Fruit fly (Drosophila melanogaster) whole organism, embryonic: ENCODE measurements around the gene CG7272.

Experiments used
- B-H2 ChIP-seq: fragments of 200-800 bp; sonication (Bioruptor generic); optimal IDR thresholded peaks from 2 replicates; lab custom pipeline; 2018; ENCODE audit warnings: missing biosample characterization, mild to moderate bottlenecking, missing genetic modification characterization
- Bgb ChIP-seq: fragments of 200-800 bp; sonication (Bioruptor generic); IDR thresholded peaks from 2 replicates; pipeline ENCODE4 v1.3.6; 2022; ENCODE audit warnings: missing biosample characterization, missing genetic modification characterization; ENCODE audit not compliant: partially characterized antibody
- BtbVII ChIP-seq: fragments of 200-800 bp; sonication (Bioruptor generic); optimal IDR thresholded peaks from 3 replicates; lab custom pipeline; 2017; ENCODE audit warnings: missing biosample characterization, mild to moderate bottlenecking, missing genetic modification characterization
- CG10366 ChIP-seq: fragments of 200-800 bp; sonication (Bioruptor generic); IDR thresholded peaks from 2 replicates; pipeline ENCODE4 v1.3.6; 2022; ENCODE audit warnings: missing biosample characterization, missing genetic modification characterization
- CG1233 ChIP-seq: fragments of 200-800 bp; sonication (Bioruptor generic); optimal IDR thresholded peaks from 4 replicates; lab custom pipeline; 2018; ENCODE audit warnings: missing biosample characterization, mild to moderate bottlenecking, missing genetic modification characterization
- CG13624 ChIP-seq: fragments of 200-800 bp; sonication (Bioruptor generic); optimal IDR thresholded peaks from 2 replicates; lab custom pipeline; 2016; ENCODE audit warnings: missing biosample characterization, missing genetic modification characterization
- CG14860 ChIP-seq: fragments of 200-800 bp; sonication (Bioruptor generic); IDR thresholded peaks from 3 replicates; pipeline ENCODE4 v1.3.6; 2022; ENCODE audit warnings: missing biosample characterization, missing genetic modification characterization; ENCODE audit not compliant: partially characterized antibody
- CG16863 ChIP-seq: fragments of 200-800 bp; sonication (Bioruptor generic); optimal IDR thresholded peaks from 3 replicates; lab custom pipeline; 2016; ENCODE audit warnings: missing biosample characterization, missing genetic modification characterization
- CG4617 ChIP-seq: fragments of 200-800 bp; sonication (Bioruptor generic); optimal IDR thresholded peaks from 3 replicates; lab custom pipeline; 2016; ENCODE audit warnings: missing biosample characterization, missing genetic modification characterization, borderline replicate concordance
- CG4854 ChIP-seq: fragments of 200-800 bp; sonication (Bioruptor generic); optimal IDR thresholded peaks from 2 replicates; lab custom pipeline; 2016; ENCODE audit warnings: missing biosample characterization, missing genetic modification characterization, inconsistent platforms
- CG5180 ChIP-seq: fragments of 200-800 bp; sonication (Bioruptor generic); optimal IDR thresholded peaks from 3 replicates; lab custom pipeline; 2017; ENCODE audit warnings: missing biosample characterization, missing genetic modification characterization, mild to moderate bottlenecking, moderate library complexity, missing genetic modification reagents
- CG7987 ChIP-seq: fragments of 200-800 bp; sonication (Bioruptor generic); optimal IDR thresholded peaks from 2 replicates; lab custom pipeline; 2018; ENCODE audit warnings: missing biosample characterization, mild to moderate bottlenecking, missing genetic modification characterization, moderate library complexity
- CG8089 ChIP-seq: fragments of 200-800 bp; sonication (Bioruptor generic); optimal IDR thresholded peaks from 3 replicates; lab custom pipeline; 2016; ENCODE audit warnings: missing biosample characterization, missing genetic modification characterization
- CG8388 ChIP-seq: fragments of 200-800 bp; sonication (Bioruptor generic); optimal IDR thresholded peaks from 2 replicates; lab custom pipeline; 2019; ENCODE audit warnings: missing biosample characterization, mild to moderate bottlenecking, missing genetic modification characterization, moderate library complexity
- CG8765 ChIP-seq: fragments of 200-800 bp; sonication (Bioruptor generic); IDR thresholded peaks from 2 replicates; pipeline ENCODE4 v1.3.6; 2022; ENCODE audit warnings: missing biosample characterization, missing genetic modification characterization
- ERR ChIP-seq: fragments of 200-800 bp; sonication (Bioruptor generic); optimal IDR thresholded peaks from 2 replicates; lab custom pipeline; 2016; ENCODE audit warnings: missing biosample characterization, missing genetic modification characterization
- HmgZ ChIP-seq: fragments of 200-800 bp; sonication (Bioruptor generic); optimal IDR thresholded peaks from 2 replicates; lab custom pipeline; 2018; ENCODE audit warnings: missing biosample characterization, mild to moderate bottlenecking, missing genetic modification characterization
- Max ChIP-seq: fragments of 200-800 bp; sonication (Bioruptor generic); optimal IDR thresholded peaks from 2 replicates; lab custom pipeline; 2016; ENCODE audit warnings: missing biosample characterization, mild to moderate bottlenecking, missing genetic modification characterization
- Mes4 ChIP-seq: fragments of 200-800 bp; sonication (Bioruptor generic); optimal IDR thresholded peaks from 2 replicates; lab custom pipeline; 2016; ENCODE audit warnings: missing biosample characterization, missing genetic modification characterization
- Oli ChIP-seq: fragments of 200-800 bp; sonication (Bioruptor generic); optimal IDR thresholded peaks from 2 replicates; lab custom pipeline; 2018; ENCODE audit warnings: missing biosample characterization, mild to moderate bottlenecking, missing genetic modification characterization, moderate library complexity
- Poxn ChIP-seq: fragments of 200-800 bp; sonication (Bioruptor generic); IDR thresholded peaks from 2 replicates; pipeline ENCODE4 v1.3.6; 2022; ENCODE audit warnings: missing biosample characterization, missing genetic modification characterization
- ara ChIP-seq: fragments of 200-800 bp; sonication (Bioruptor generic); IDR thresholded peaks from 2 replicates; pipeline ENCODE4 v1.3.6; 2022; ENCODE audit warnings: missing biosample characterization, missing genetic modification characterization
- ase ChIP-seq: fragments of 200-800 bp; sonication (Bioruptor generic); IDR thresholded peaks from 3 replicates; pipeline ENCODE4 v1.3.6; 2022; ENCODE audit warnings: missing biosample characterization, missing genetic modification characterization
- bab2 ChIP-seq: fragments of 200-800 bp; sonication (Bioruptor generic); optimal IDR thresholded peaks from 2 replicates; lab custom pipeline; 2016; ENCODE audit warnings: missing biosample characterization, missing genetic modification characterization
- bigmax ChIP-seq: fragments of 200-800 bp; sonication (Bioruptor generic); optimal IDR thresholded peaks from 2 replicates; lab custom pipeline; 2018; ENCODE audit warnings: missing biosample characterization, mild to moderate bottlenecking, missing genetic modification characterization
- cato ChIP-seq: fragments of 200-800 bp; sonication (Bioruptor generic); optimal IDR thresholded peaks from 2 replicates; lab custom pipeline; 2016; ENCODE audit warnings: missing biosample characterization, missing genetic modification characterization, borderline replicate concordance
- chn ChIP-seq: fragments of 200-800 bp; sonication (Bioruptor generic); optimal IDR thresholded peaks from 2 replicates; lab custom pipeline; 2016; ENCODE audit warnings: missing biosample characterization, missing genetic modification characterization
- dan ChIP-seq: fragments of 200-800 bp; sonication (Bioruptor generic); IDR thresholded peaks from 2 replicates; pipeline ENCODE4 v1.3.6; 2022; ENCODE audit warnings: missing biosample characterization, missing genetic modification characterization
- gro ChIP-seq: fragments of 200-800 bp; sonication (Bioruptor generic); optimal IDR thresholded peaks from 2 replicates; lab custom pipeline; 2016; ENCODE audit warnings: missing biosample characterization, missing genetic modification characterization
- hbn ChIP-seq: fragments of 200-800 bp; sonication (Bioruptor generic); IDR thresholded peaks from 2 replicates; pipeline ENCODE4 v1.3.6; 2022; ENCODE audit warnings: missing biosample characterization, missing genetic modification characterization; ENCODE audit not compliant: partially characterized antibody
- hkb ChIP-seq, 2 experiments: fragments of 200-800 bp in 1 of 2; fragments of >200 bp in 1 of 2; sonication (Bioruptor generic) in 1 of 2; IDR thresholded peaks in 1 of 2; optimal IDR thresholded peaks in 1 of 2; 2 replicates each; pipeline versions ENCODE4 v1.3.6 to Lab custom; 2017 to 2022; ENCODE audit warnings: missing biosample characterization in 1 of 2, missing genetic modification characterization in 1 of 2
- jigr1 ChIP-seq: fragments of 200-800 bp; sonication (Bioruptor generic); IDR thresholded peaks from 3 replicates; pipeline ENCODE4 v1.3.6; 2022; ENCODE audit warnings: missing biosample characterization, missing genetic modification characterization
- jing ChIP-seq: fragments of 200-800 bp; sonication (Bioruptor generic); optimal IDR thresholded peaks from 2 replicates; lab custom pipeline; 2018; ENCODE audit warnings: missing biosample characterization, mild to moderate bottlenecking, missing genetic modification characterization
- jumu ChIP-seq: fragments of 200-800 bp; sonication (Bioruptor generic); optimal IDR thresholded peaks from 3 replicates; lab custom pipeline; 2016; ENCODE audit warnings: missing biosample characterization, missing genetic modification characterization
- kah ChIP-seq: fragments of 200-800 bp; sonication (Bioruptor generic); optimal IDR thresholded peaks from 2 replicates; lab custom pipeline; 2018; ENCODE audit warnings: missing biosample characterization, mild to moderate bottlenecking, missing genetic modification characterization
- lilli ChIP-seq: fragments of 200-800 bp; sonication (Bioruptor generic); optimal IDR thresholded peaks from 3 replicates; lab custom pipeline; 2016; ENCODE audit warnings: missing biosample characterization, missing genetic modification characterization
- nerfin-2 ChIP-seq: fragments of 200-800 bp; sonication (Bioruptor generic); IDR thresholded peaks from 2 replicates; pipeline ENCODE4 v1.3.6; 2022; ENCODE audit warnings: missing biosample characterization, missing genetic modification characterization; ENCODE audit not compliant: partially characterized antibody
- row ChIP-seq: fragments of 200-800 bp; sonication (Bioruptor generic); IDR thresholded peaks from 3 replicates; pipeline ENCODE4 v1.3.6; 2022; ENCODE audit warnings: missing biosample characterization, missing genetic modification characterization
- sens ChIP-seq: fragments of 200-800 bp; sonication (Bioruptor generic); peaks from one replicate; lab custom pipeline; 2016; ENCODE audit warnings: missing biosample characterization, missing genetic modification characterization
- sens-2 ChIP-seq: fragments of 200-800 bp; sonication (Bioruptor generic); IDR thresholded peaks from 2 replicates; pipeline ENCODE4 v1.3.6; 2022; ENCODE audit warnings: missing biosample characterization, missing genetic modification characterization
- shn ChIP-seq: fragments of 200-800 bp; sonication (Bioruptor generic); optimal IDR thresholded peaks from 3 replicates; lab custom pipeline; 2016; ENCODE audit warnings: missing biosample characterization, missing genetic modification characterization
- sisA ChIP-seq: fragments of 200-800 bp; sonication (Bioruptor generic); IDR thresholded peaks from 2 replicates; pipeline ENCODE4 v1.3.6; 2022; ENCODE audit warnings: missing biosample characterization, missing genetic modification characterization
- slou ChIP-seq: fragments of 200-800 bp; sonication (Bioruptor generic); optimal IDR thresholded peaks from 3 replicates; lab custom pipeline; 2016; ENCODE audit warnings: missing biosample characterization, missing genetic modification characterization
- sqz ChIP-seq: fragments of 200-800 bp; sonication (Bioruptor generic); optimal IDR thresholded peaks from 3 replicates; lab custom pipeline; 2018; ENCODE audit warnings: missing biosample characterization, mild to moderate bottlenecking, missing genetic modification characterization
- sr ChIP-seq: fragments of 200-800 bp; sonication (Bioruptor generic); IDR thresholded peaks from 3 replicates; pipeline ENCODE4 v1.3.6; 2022; ENCODE audit warnings: missing biosample characterization, missing genetic modification characterization
- stc ChIP-seq: fragments of 200-800 bp; sonication (Bioruptor generic); IDR thresholded peaks from 2 replicates; pipeline ENCODE4 v1.3.6; 2022; ENCODE audit warnings: missing biosample characterization, missing genetic modification characterization
- tna ChIP-seq: fragments of 200-800 bp; sonication (Bioruptor generic); IDR thresholded peaks from 2 replicates; pipeline ENCODE4 v1.3.6; 2022; ENCODE audit warnings: missing biosample characterization, missing genetic modification characterization; ENCODE audit not compliant: partially characterized antibody
- tup ChIP-seq: fragments of 200-800 bp; sonication (Bioruptor generic); optimal IDR thresholded peaks from 2 replicates; lab custom pipeline; 2016; ENCODE audit warnings: missing biosample characterization, mild to moderate bottlenecking, missing genetic modification characterization, moderate library complexity
- unc-4 ChIP-seq: fragments of 200-800 bp; sonication (Bioruptor generic); IDR thresholded peaks from 2 replicates; pipeline ENCODE4 v1.3.6; 2022; ENCODE audit warnings: missing biosample characterization, missing genetic modification characterization; ENCODE audit not compliant: partially characterized antibody
- z ChIP-seq: fragments of 200-800 bp; sonication (Bioruptor generic); IDR thresholded peaks from 3 replicates; pipeline ENCODE4 v1.3.6; 2022; ENCODE audit warnings: missing biosample characterization, missing genetic modification characterization
- zf30C ChIP-seq: fragments of 200-800 bp; sonication (Bioruptor generic); optimal IDR thresholded peaks from 3 replicates; lab custom pipeline; 2018; ENCODE audit warnings: missing biosample characterization, mild to moderate bottlenecking, missing genetic modification characterization

The CG7272 gene

dm6 chr3L:15523806-15524346 lies 23.1 kb downstream of the CG7272 start, which contains the start of gene CG7945 (continued):
- TF ChIP-seq cato (GFP tag; lab: Kevin White, UChicago) = no peak
- TF ChIP-seq CG10366 = no peak
- TF ChIP-seq tna (GFP tag; lab: Robert Waterston, UW) = peak; percentile 54; the same call in 1 of the 2 replicates
- TF ChIP-seq tup (GFP tag; lab: Kevin White, UChicago) = no peak
- peak; percentile 63 for TF ChIP-seq hbn (GFP tag; lab: Robert Waterston, UW)
- TF ChIP-seq bab2 (GFP tag; lab: Kevin White, UChicago) = no peak
- TF ChIP-seq ara (GFP tag; lab: Robert Waterston, UW) = no peak
- no peak for TF ChIP-seq jumu (GFP tag; lab: Kevin White, UChicago)
- peak; percentile 66 for TF ChIP-seq CG4617 (GFP tag; lab: Kevin White, UChicago)
- TF ChIP-seq row (GFP tag; lab: Robert Waterston, UW) = peak; percentile 17; the same call in 1 of the 3 replicates
- TF ChIP-seq bigmax (GFP tag; lab: Kevin White, UChicago) = no peak
- no peak for TF ChIP-seq Mes4
- TF ChIP-seq B-H2 = peak; percentile 22
- no peak for TF ChIP-seq kah (GFP tag; lab: Kevin White, UChicago)
- TF ChIP-seq CG8089 (GFP tag; lab: Kevin White, UChicago) = no peak
- TF ChIP-seq CG5180 (GFP tag; lab: Kevin White, UChicago) = no peak
- TF ChIP-seq slou = no peak
- no peak for TF ChIP-seq Oli (tag; lab: Kevin White, UChicago)
- TF ChIP-seq CG8388 (GFP tag; lab: Kevin White, UChicago) = no peak
- TF ChIP-seq sr (GFP tag; lab: Robert Waterston, UW) = no peak
- TF ChIP-seq sens-2 (GFP tag; lab: Robert Waterston, UW) = no peak
- no peak for TF ChIP-seq sisA
- TF ChIP-seq BtbVII = no peak
- no peak for TF ChIP-seq CG16863 (GFP tag; lab: Kevin White, UChicago)
- TF ChIP-seq z = no peak
- TF ChIP-seq CG14860 (GFP tag; lab: Robert Waterston, UW) = no peak
- TF ChIP-seq zf30C (GFP tag; lab: Kevin White, UChicago) = no peak
- no peak for TF ChIP-seq hkb (optimal IDR thresholded peaks at IDR 0.05; lab: Kevin White, UChicago)
- TF ChIP-seq hkb (GFP tag; IDR thresholded peaks at IDR 0.05; lab: Robert Waterston, UW) = no peak
- no peak for TF ChIP-seq CG13624
- TF ChIP-seq sqz (GFP tag; lab: Kevin White, UChicago) = no peak
- TF ChIP-seq gro = no peak
- TF ChIP-seq HmgZ (tag; lab: Kevin White, UChicago) = peak; percentile 69
- TF ChIP-seq lilli = no peak
- TF ChIP-seq CG4854 = no peak
- no peak for TF ChIP-seq shn (GFP tag; lab: Kevin White, UChicago)
- TF ChIP-seq unc-4 (GFP tag; lab: Robert Waterston, UW) = peak; percentile 69
- TF ChIP-seq Bgb = peak; percentile 70
- no peak for TF ChIP-seq sens (GFP tag; lab: Kevin White, UChicago)
- TF ChIP-seq ERR (GFP tag; lab: Kevin White, UChicago) = no peak
- TF ChIP-seq jing (GFP tag; lab: Kevin White, UChicago) = no peak
- TF ChIP-seq Max = no peak
- TF ChIP-seq ase (GFP tag; lab: Robert Waterston, UW) = no peak
- no peak for TF ChIP-seq Poxn (GFP tag; lab: Robert Waterston, UW)
- TF ChIP-seq stc (GFP tag; lab: Robert Waterston, UW) = no peak
- TF ChIP-seq CG7987 (GFP tag; lab: Kevin White, UChicago) = peak; percentile 23
- TF ChIP-seq chn = no peak
- no peak for TF ChIP-seq CG8765 (GFP tag; lab: Robert Waterston, UW)
- peak; percentile 73; the same call in 1 of the 2 replicates for TF ChIP-seq nerfin-2 (GFP tag; lab: Robert Waterston, UW)
- no peak for TF ChIP-seq CG1233 (GFP tag; lab: Kevin White, UChicago)
- TF ChIP-seq dan (GFP tag; lab: Robert Waterston, UW) = no peak
- no peak for TF ChIP-seq jigr1 (GFP tag; lab: Robert Waterston, UW)
